Worm (Caenorhabditis elegans): ENCODE results near the gene T25B2.3.

DNA sequence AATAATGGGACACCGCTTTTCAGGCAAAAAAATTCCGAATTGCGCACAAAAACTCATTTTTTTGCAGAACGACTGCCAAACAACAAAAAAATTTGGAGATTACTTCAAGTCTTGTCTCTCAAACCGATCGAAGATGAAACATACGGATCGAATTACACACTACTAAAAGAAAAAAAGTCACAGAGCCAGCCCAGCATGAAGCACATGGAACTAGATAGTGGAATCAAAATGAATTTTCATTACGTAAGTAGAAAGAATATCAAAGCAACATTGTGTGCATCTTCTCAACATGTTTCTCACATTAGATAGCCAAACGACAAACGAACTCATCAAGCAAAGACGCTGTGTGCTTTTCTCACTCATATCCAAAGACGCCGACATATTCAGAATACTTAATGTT lies 45.2 kb downstream of the T25B2.3 start:
- no peak for TF ChIP-seq lin-15B (tag; optimal IDR thresholded peaks at IDR 0.05)
- TF ChIP-seq unc-39 (tag; optimal IDR thresholded peaks at IDR 0.05) = no peak
- TF ChIP-seq nhr-11 (tag; optimal IDR thresholded peaks at IDR 0.05) = no peak
- no peak for TF ChIP-seq skn-1 (tag; optimal IDR thresholded peaks at IDR 0.05)
- TF ChIP-seq R02D3.7 (tag; optimal IDR thresholded peaks at IDR 0.05) = no peak
- TF ChIP-seq egl-27 (tag; optimal IDR thresholded peaks at IDR 0.05) = no peak
- no peak for TF ChIP-seq nhr-28 (tag; optimal IDR thresholded peaks at IDR 0.05)
- TF ChIP-seq ama-1 (optimal IDR thresholded peaks at IDR 0.05) = no peak
- TF ChIP-seq ztf-11 (tag; optimal IDR thresholded peaks at IDR 0.05) = no peak
- no peak for TF ChIP-seq mdl-1 (tag; optimal IDR thresholded peaks at IDR 0.05)
